Fruit fly (Drosophila melanogaster) whole organism, prepupa: ENCODE measurements around the gene CG1161.

Experiments used
- Blimp-1 ChIP-seq: fragments of 200-800 bp; sonication (Bioruptor generic); optimal IDR thresholded peaks from 3 replicates; lab custom pipeline; 2017; ENCODE audit warnings: missing biosample characterization, missing genetic modification characterization, mild to moderate bottlenecking, moderate library complexity, missing genetic modification reagents
- CG10631 ChIP-seq: fragments of 200-800 bp; sonication (Bioruptor generic); optimal IDR thresholded peaks from 2 replicates; lab custom pipeline; 2016; ENCODE audit warnings: missing biosample characterization, missing genetic modification characterization
- CG11294 ChIP-seq: fragments of 200-800 bp; sonication (Bioruptor generic); IDR thresholded peaks from 2 replicates; pipeline ENCODE4 v1.3.6; 2022; ENCODE audit warnings: missing biosample characterization, missing genetic modification characterization
- CG11902 ChIP-seq: fragments of 200-800 bp; sonication (Bioruptor generic); optimal IDR thresholded peaks from 3 replicates; lab custom pipeline; 2016; ENCODE audit warnings: missing biosample characterization, missing genetic modification characterization
- CG1621 ChIP-seq: fragments of 200-800 bp; sonication (Bioruptor generic); optimal IDR thresholded peaks from 3 replicates; lab custom pipeline; 2018; ENCODE audit warnings: missing biosample characterization, mild to moderate bottlenecking, missing genetic modification characterization
- CG3032 ChIP-seq: fragments of 200-800 bp; optimal IDR thresholded peaks from 2 replicates; lab custom pipeline; 2019; ENCODE audit warnings: missing biosample characterization, mild to moderate bottlenecking, missing genetic modification characterization, moderate library complexity
- CG31627 ChIP-seq: fragments of 200-800 bp; sonication (Bioruptor generic); optimal IDR thresholded peaks from 3 replicates; lab custom pipeline; 2016; ENCODE audit warnings: missing biosample characterization, missing genetic modification characterization
- CG32006 ChIP-seq: fragments of 200-800 bp; sonication (Bioruptor generic); optimal IDR thresholded peaks from 3 replicates; lab custom pipeline; 2017; ENCODE audit warnings: missing biosample characterization, mild to moderate bottlenecking, missing genetic modification characterization
- CG34406 ChIP-seq: fragments of 200-800 bp; sonication (Bioruptor generic); optimal IDR thresholded peaks from 3 replicates; lab custom pipeline; 2016; ENCODE audit warnings: missing biosample characterization, missing genetic modification characterization
- CG3919 ChIP-seq: fragments of 200-800 bp; sonication (Bioruptor generic); optimal IDR thresholded peaks from 3 replicates; lab custom pipeline; 2016; ENCODE audit warnings: missing biosample characterization, missing genetic modification characterization
- CG6163 ChIP-seq: fragments of 200-800 bp; sonication (Bioruptor generic); IDR thresholded peaks from 3 replicates; pipeline ENCODE4 v1.3.6; 2022; ENCODE audit warnings: missing biosample characterization, missing genetic modification characterization
- CG6276 ChIP-seq: fragments of 200-800 bp; sonication (Bioruptor generic); optimal IDR thresholded peaks from 2 replicates; lab custom pipeline; 2017; ENCODE audit warnings: missing biosample characterization, mild to moderate bottlenecking, missing genetic modification characterization
- CG6792 ChIP-seq: fragments of 200-800 bp; sonication (Bioruptor generic); optimal IDR thresholded peaks from 3 replicates; lab custom pipeline; 2016; ENCODE audit warnings: missing biosample characterization, missing genetic modification characterization
- CG6808 ChIP-seq: fragments of 200-800 bp; sonication (Bioruptor generic); optimal IDR thresholded peaks from 3 replicates; lab custom pipeline; 2017; ENCODE audit warnings: missing biosample characterization, missing genetic modification characterization, mild to moderate bottlenecking, moderate library complexity, missing genetic modification reagents
- CG6854 ChIP-seq: fragments of 200-800 bp; sonication (Bioruptor generic); optimal IDR thresholded peaks from 2 replicates; lab custom pipeline; 2017; ENCODE audit warnings: missing biosample characterization, mild to moderate bottlenecking, missing genetic modification characterization
- CG7368 ChIP-seq: fragments of 200-800 bp; sonication (Bioruptor generic); optimal IDR thresholded peaks from 3 replicates; lab custom pipeline; 2016; ENCODE audit warnings: missing biosample characterization, missing genetic modification characterization
- CG8319 ChIP-seq: fragments of 200-800 bp; sonication (Bioruptor generic); optimal IDR thresholded peaks from 3 replicates; lab custom pipeline; 2016; ENCODE audit warnings: missing biosample characterization, missing genetic modification characterization
- CG9139 ChIP-seq: fragments of 200-800 bp; sonication (Bioruptor generic); optimal IDR thresholded peaks from 3 replicates; lab custom pipeline; 2017; ENCODE audit warnings: missing biosample characterization, mild to moderate bottlenecking, missing genetic modification characterization
- Eip75B ChIP-seq: fragments of 200-800 bp; sonication (Bioruptor generic); optimal IDR thresholded peaks from 3 replicates; lab custom pipeline; 2016; ENCODE audit warnings: missing biosample characterization, missing genetic modification characterization
- Eip78C ChIP-seq: fragments of 200-800 bp; sonication (Bioruptor generic); peaks from one replicate; lab custom pipeline; 2016; ENCODE audit warnings: missing biosample characterization, missing genetic modification characterization
- Ets21C ChIP-seq: fragments of 200-800 bp; sonication (Bioruptor generic); optimal IDR thresholded peaks from 3 replicates; lab custom pipeline; 2016; ENCODE audit warnings: missing biosample characterization, missing genetic modification characterization
- Ets96B ChIP-seq: fragments of 200-800 bp; optimal IDR thresholded peaks from 2 replicates; lab custom pipeline; 2019; ENCODE audit warnings: missing biosample characterization, mild to moderate bottlenecking, missing genetic modification characterization, moderate library complexity
- Gug ChIP-seq: fragments of 200-800 bp; sonication (Bioruptor generic); IDR thresholded peaks from 2 replicates; pipeline ENCODE4 v1.3.6; 2022; ENCODE audit warnings: missing biosample characterization, missing genetic modification characterization
- Hr38 ChIP-seq: sonication (Bioruptor generic); optimal IDR thresholded peaks from 2 replicates; lab custom pipeline; 2016; ENCODE audit warnings: missing biosample characterization, missing genetic modification characterization
- Hr39 ChIP-seq: fragments of 200-800 bp; sonication (Bioruptor generic); optimal IDR thresholded peaks from 2 replicates; lab custom pipeline; 2016; ENCODE audit warnings: missing biosample characterization, missing genetic modification characterization
- Lpt ChIP-seq: fragments of 200-800 bp; sonication (Bioruptor generic); optimal IDR thresholded peaks from 3 replicates; lab custom pipeline; 2016; ENCODE audit warnings: missing biosample characterization, missing genetic modification characterization
- Met ChIP-seq: fragments of 200-800 bp; sonication (Bioruptor generic); optimal IDR thresholded peaks from 3 replicates; lab custom pipeline; 2016; ENCODE audit warnings: missing biosample characterization, missing genetic modification characterization
- Smox ChIP-seq: fragments of 200-800 bp; sonication (Bioruptor generic); optimal IDR thresholded peaks from 3 replicates; lab custom pipeline; 2016; ENCODE audit warnings: missing biosample characterization, missing genetic modification characterization
- Sox15 ChIP-seq: fragments of 200-800 bp; sonication (Bioruptor generic); optimal IDR thresholded peaks from 3 replicates; lab custom pipeline; 2016; ENCODE audit warnings: missing biosample characterization, missing genetic modification characterization
- achi ChIP-seq: fragments of 200-800 bp; sonication (Bioruptor generic); optimal IDR thresholded peaks from 3 replicates; lab custom pipeline; 2016; ENCODE audit warnings: missing biosample characterization, missing genetic modification characterization
- acj6 ChIP-seq: fragments of 200-800 bp; sonication (Bioruptor generic); optimal IDR thresholded peaks from 3 replicates; lab custom pipeline; 2016; ENCODE audit warnings: missing biosample characterization, missing genetic modification characterization
- cyc ChIP-seq: fragments of 200-800 bp; sonication (Bioruptor generic); optimal IDR thresholded peaks from 3 replicates; lab custom pipeline; 2016; ENCODE audit warnings: missing biosample characterization, missing genetic modification characterization
- dac ChIP-seq: fragments of 200-800 bp; sonication (Bioruptor generic); optimal IDR thresholded peaks from 2 replicates; lab custom pipeline; 2017; ENCODE audit warnings: missing biosample characterization, mild to moderate bottlenecking, missing genetic modification characterization
- dsx ChIP-seq: fragments of 200-800 bp; optimal IDR thresholded peaks from 3 replicates; lab custom pipeline; 2019; ENCODE audit warnings: missing biosample characterization, mild to moderate bottlenecking, missing genetic modification characterization, moderate library complexity; ENCODE audit not compliant: poor library complexity, severe bottlenecking
- eg ChIP-seq: fragments of 200-800 bp; sonication (Bioruptor generic); IDR thresholded peaks from 3 replicates; pipeline ENCODE4 v1.3.6; 2022; ENCODE audit warnings: missing biosample characterization, missing genetic modification characterization
- esn ChIP-seq: fragments of 200-800 bp; sonication (Bioruptor generic); optimal IDR thresholded peaks from 2 replicates; lab custom pipeline; 2016; ENCODE audit warnings: missing biosample characterization, mild to moderate bottlenecking, missing genetic modification characterization, moderate library complexity
- fd59A ChIP-seq: fragments of 200-800 bp; sonication (Bioruptor generic); optimal IDR thresholded peaks from 2 replicates; lab custom pipeline; 2017; ENCODE audit warnings: missing biosample characterization, mild to moderate bottlenecking, missing genetic modification characterization, missing genetic modification reagents
- fd85E ChIP-seq: fragments of 200-800 bp; sonication (Bioruptor generic); optimal IDR thresholded peaks from 3 replicates; lab custom pipeline; 2016; ENCODE audit warnings: missing biosample characterization, missing genetic modification characterization
- lz ChIP-seq: fragments of 200-800 bp; sonication (Bioruptor generic); optimal IDR thresholded peaks from 3 replicates; lab custom pipeline; 2016; ENCODE audit warnings: missing biosample characterization, missing genetic modification characterization
- pdm3 ChIP-seq: fragments of 200-800 bp; sonication (Bioruptor generic); optimal IDR thresholded peaks from 3 replicates; lab custom pipeline; 2016; ENCODE audit warnings: missing biosample characterization, missing genetic modification characterization
- salr ChIP-seq, 2 experiments: fragments of 200-800 bp; sonication (Bioruptor generic); optimal IDR thresholded peaks; 3 replicates each; lab custom pipeline; 2016 to 2018; ENCODE audit warnings: missing biosample characterization in 2 of 2, missing genetic modification characterization in 2 of 2, mild to moderate bottlenecking in 1 of 2
- svp ChIP-seq: fragments of 200-800 bp; sonication (Bioruptor generic); peaks from one replicate; lab custom pipeline; 2016; ENCODE audit warnings: missing biosample characterization, missing genetic modification characterization
- topi ChIP-seq: fragments of 200-800 bp; sonication (Bioruptor generic); optimal IDR thresholded peaks from 3 replicates; lab custom pipeline; 2016; ENCODE audit warnings: missing biosample characterization, missing genetic modification characterization

The CG1161 gene

DNA sequence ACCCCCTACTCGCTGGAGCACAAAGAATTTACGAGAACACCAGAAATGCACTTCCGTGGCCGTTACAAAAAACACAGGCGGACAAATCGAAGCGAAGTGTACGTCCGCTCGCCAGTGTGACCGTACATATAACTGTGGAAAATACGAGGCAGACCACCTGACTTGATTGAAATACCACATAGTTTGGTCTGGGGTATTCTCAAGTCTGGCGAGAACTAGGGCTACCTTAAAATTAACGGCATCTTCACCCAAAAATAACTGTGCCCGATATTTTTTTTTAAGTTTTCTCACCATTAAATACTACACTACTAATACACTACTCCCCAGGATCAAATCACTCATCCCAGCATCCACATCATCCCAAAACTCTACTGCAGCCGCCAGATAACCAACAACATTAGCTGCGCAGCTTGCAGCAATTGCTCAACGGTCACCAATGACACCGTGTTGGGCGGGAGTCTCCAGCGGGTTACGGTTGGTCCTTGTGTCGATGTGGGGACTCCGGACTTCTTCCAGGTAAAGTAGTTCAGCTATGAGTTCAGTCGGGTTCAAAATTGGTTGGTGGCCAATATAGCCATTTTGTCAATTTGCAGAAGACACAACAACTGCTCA is 13.4 kb downstream of the CG1161 start, which contains the start of gene Cerk (continued):
- TF ChIP-seq CG31627 (GFP tag; lab: Kevin White, UChicago) (peak; percentile 23), CG7368 (GFP tag; lab: Kevin White, UChicago) (no peak), CG8319 (no peak), dac (GFP tag; lab: Kevin White, UChicago) (no peak), CG6163 (GFP tag; lab: Robert Waterston, UW) (peak; percentile 56; the same call in 1 of the 3 replicates), CG6276 (GFP tag; lab: Kevin White, UChicago) (no peak), esn (GFP tag; lab: Kevin White, UChicago) (no peak), Sox15 (GFP tag; lab: Kevin White, UChicago) (no peak), CG10631 (GFP tag; lab: Kevin White, UChicago) (no peak), CG3032 (tag; lab: Kevin White, UChicago) (no peak), Ets96B (no peak), CG11294 (no peak)
- TF ChIP-seq, all 60 proteins: peak for 15

DNA sequence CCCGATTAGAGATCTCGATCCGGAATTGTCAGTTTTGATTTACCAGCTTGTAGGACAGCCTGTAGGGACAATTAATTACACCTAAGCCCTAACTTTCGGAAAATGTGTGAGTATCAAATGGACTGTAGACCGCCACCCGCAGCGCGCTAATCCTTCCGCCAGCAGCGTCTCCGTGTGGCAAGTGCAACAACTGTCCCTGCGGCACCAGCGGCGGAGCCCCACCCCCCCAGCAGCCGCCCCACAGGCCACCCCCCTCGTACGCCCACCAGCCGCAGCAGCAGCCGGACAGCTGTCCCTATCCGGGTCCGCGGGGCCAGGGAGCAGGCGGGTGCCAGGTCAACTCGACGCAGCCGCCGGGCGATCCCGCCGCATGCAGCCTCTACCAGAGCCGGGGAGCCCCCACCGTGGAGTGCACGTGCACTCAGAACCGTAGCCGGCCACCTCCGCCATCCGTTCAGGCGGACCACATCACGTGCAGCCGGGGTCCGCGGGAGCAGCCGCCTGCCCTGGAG is 14.7 kb downstream of the CG1161 start, which contains the start of the genes CG31542 and CG34277:
Gene CG31542, plus strand, starts transcription at position 51 of the 512 bp plus-strand sequence.
Gene CG34277, plus strand, starts transcription at position 51 of the 512 bp plus-strand sequence.
- TF ChIP-seq svp (GFP tag; lab: Kevin White, UChicago) (no peak), fd59A (GFP tag; lab: Kevin White, UChicago) (no peak), achi (GFP tag; lab: Kevin White, UChicago) (no peak), CG31627 (GFP tag; lab: Kevin White, UChicago) (no peak), CG32006 (GFP tag; lab: Kevin White, UChicago) (no peak), Met (no peak)
- TF ChIP-seq, all 60 proteins: peak for 0

DNA sequence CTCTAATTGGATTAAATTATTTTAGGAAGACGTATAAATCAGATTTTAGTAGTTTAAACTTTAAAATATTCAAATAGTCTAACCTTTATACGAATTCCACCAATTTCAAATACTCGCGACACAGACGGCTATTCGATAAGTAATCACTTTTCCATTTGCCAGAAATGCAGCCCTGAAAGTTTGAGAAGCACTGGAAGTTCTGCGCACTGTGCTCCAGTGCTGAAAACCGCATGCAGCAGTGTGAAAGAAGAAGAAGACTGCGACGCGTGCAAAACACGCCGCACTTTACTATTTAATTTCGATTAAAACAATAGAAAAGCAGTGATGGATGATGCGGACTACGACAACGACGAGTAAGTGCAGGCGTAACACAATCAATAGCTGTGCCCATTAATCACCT is 16.7 kb downstream of the CG1161 start, which contains the start of gene Polr2F:
Gene Polr2F, plus strand, starts transcription at position 233 of the 400 bp plus-strand sequence.
- no peak for TF ChIP-seq CG6792 (GFP tag; lab: Kevin White, UChicago)
- peak; percentile 32 for TF ChIP-seq CG1621 (tag; lab: Kevin White, UChicago)
- TF ChIP-seq Hr38 (GFP tag; lab: Kevin White, UChicago), result peak; percentile 10
- no peak for TF ChIP-seq CG7368 (GFP tag; lab: Kevin White, UChicago)
- TF ChIP-seq Lpt (GFP tag; lab: Kevin White, UChicago), result peak; percentile 11
- peak; percentile 66 for TF ChIP-seq Ets21C (GFP tag; lab: Kevin White, UChicago)
- peak; percentile 58 for TF ChIP-seq CG11902
- peak; percentile 72; the same call in 2 of the 3 replicates for TF ChIP-seq CG6163 (GFP tag; lab: Robert Waterston, UW)
- TF ChIP-seq CG9139 (GFP tag; lab: Kevin White, UChicago), result no peak
- peak; percentile 59 for TF ChIP-seq CG3032 (tag; lab: Kevin White, UChicago)
- no peak for TF ChIP-seq CG6808 (GFP tag; lab: Kevin White, UChicago)
- peak; percentile 17 for TF ChIP-seq CG6854
- peak; percentile 27 for TF ChIP-seq CG8319
- no peak for TF ChIP-seq pdm3 (GFP tag; lab: Kevin White, UChicago)
- no peak for TF ChIP-seq fd85E (GFP tag; lab: Kevin White, UChicago)
- no peak for TF ChIP-seq CG3919
- TF ChIP-seq lz (GFP tag; lab: Kevin White, UChicago), result peak; percentile 81
- TF ChIP-seq eg (GFP tag; lab: Robert Waterston, UW), result peak; percentile 45; the same call in 1 of the 3 replicates
- no peak for TF ChIP-seq Blimp-1 (GFP tag; lab: Kevin White, UChicago)
- no peak for TF ChIP-seq Met
- peak; percentile 34; the same call in 1 of the 2 replicates for TF ChIP-seq Gug (GFP tag; lab: Robert Waterston, UW)
- TF ChIP-seq salr (GFP tag; optimal IDR thresholded peaks at IDR 0.05; lab: Kevin White, UChicago), result peak in 1 of 2 experiments; percentile 49
- TF ChIP-seq Smox, result no peak
- no peak for TF ChIP-seq Eip75B (GFP tag; lab: Kevin White, UChicago)
- peak; percentile 86 for TF ChIP-seq CG31627 (GFP tag; lab: Kevin White, UChicago)
- TF ChIP-seq acj6 (GFP tag; lab: Kevin White, UChicago), result peak; percentile 65
- TF ChIP-seq CG11294, result peak; percentile 44; the same call in 1 of the 2 replicates
- peak; percentile 42 for TF ChIP-seq Ets96B
- peak; percentile 79 for TF ChIP-seq Eip78C
- peak; percentile 55 for TF ChIP-seq Sox15 (GFP tag; lab: Kevin White, UChicago)
- no peak for TF ChIP-seq achi (GFP tag; lab: Kevin White, UChicago)
- TF ChIP-seq cyc (GFP tag; lab: Kevin White, UChicago), result peak; percentile 83
- TF ChIP-seq Hr39 (GFP tag; lab: Kevin White, UChicago), result peak; percentile 83
- TF ChIP-seq topi (GFP tag; lab: Kevin White, UChicago), result peak; percentile 68
- TF ChIP-seq dsx, result no peak
- TF ChIP-seq CG34406 (GFP tag; lab: Kevin White, UChicago), result no peak
- peak; percentile 78 for TF ChIP-seq esn (GFP tag; lab: Kevin White, UChicago)
- TF ChIP-seq, all 60 proteins: peak for 23
